Worm (Caenorhabditis elegans) whole organism, L2 larva: Measurements from ENCODE around the gene clp-9.

Experiments
- R02D3.7 ChIP-seq: fragments of 150-350 bp; optimal IDR thresholded peaks from 2 replicates; lab custom pipeline; 2014; ENCODE audit warnings: missing biosample characterization, missing genetic modification characterization
- ZK546.5 ChIP-seq: sonication (generic microtip); optimal IDR thresholded peaks from 2 replicates; lab custom pipeline; 2017; ENCODE audit warnings: missing biosample characterization, missing genetic modification characterization
- alr-1 ChIP-seq: fragments of 150-350 bp; optimal IDR thresholded peaks from 2 replicates; lab custom pipeline; 2014; ENCODE audit warnings: missing biosample characterization, missing genetic modification characterization
- aly-2 ChIP-seq: fragments of 150-350 bp; optimal IDR thresholded peaks from 2 replicates; lab custom pipeline; 2014; ENCODE audit warnings: missing biosample characterization, missing genetic modification characterization
- ceh-16 ChIP-seq: fragments of 150-350 bp; optimal IDR thresholded peaks from 2 replicates; lab custom pipeline; 2014; ENCODE audit warnings: missing biosample characterization, missing genetic modification characterization
- ceh-82 ChIP-seq: fragments of 150-350 bp; optimal IDR thresholded peaks from 2 replicates; lab custom pipeline; 2014; ENCODE audit warnings: missing biosample characterization, missing genetic modification characterization
- crh-2 ChIP-seq: sonication (generic microtip); optimal IDR thresholded peaks from 2 replicates; lab custom pipeline; 2017; ENCODE audit warnings: missing biosample characterization, missing genetic modification characterization
- dmd-4 ChIP-seq: sonication (generic microtip); optimal IDR thresholded peaks from 2 replicates; lab custom pipeline; 2017; ENCODE audit warnings: missing biosample characterization, missing genetic modification characterization
- egl-27 ChIP-seq: sonication (generic microtip); optimal IDR thresholded peaks from 3 replicates; lab custom pipeline; 2017; ENCODE audit warnings: missing biosample characterization, missing genetic modification reagents, missing genetic modification characterization
- elt-1 ChIP-seq: fragments of 150-350 bp; optimal IDR thresholded peaks from 2 replicates; lab custom pipeline; 2014; ENCODE audit warnings: missing biosample characterization, missing genetic modification characterization
- elt-3 ChIP-seq: sonication (generic microtip); optimal IDR thresholded peaks from 2 replicates; lab custom pipeline; 2017; ENCODE audit warnings: missing biosample characterization, missing genetic modification characterization
- fos-1 ChIP-seq: fragments of 150-350 bp; optimal IDR thresholded peaks from 2 replicates; lab custom pipeline; 2014; ENCODE audit warnings: missing biosample characterization, missing genetic modification characterization
- lin-11 ChIP-seq: fragments of 150-350 bp; sonication (generic microtip); optimal IDR thresholded peaks from 2 replicates; lab custom pipeline; 2014; ENCODE audit warnings: missing biosample characterization, missing genetic modification characterization, inconsistent platforms, mixed read lengths
- lin-13 ChIP-seq: fragments of 150-350 bp; optimal IDR thresholded peaks from 2 replicates; lab custom pipeline; 2014; ENCODE audit warnings: missing biosample characterization, missing genetic modification reagents, missing genetic modification characterization
- mab-5 ChIP-seq: fragments of 150-350 bp; optimal IDR thresholded peaks from 2 replicates; lab custom pipeline; 2014; ENCODE audit warnings: missing biosample characterization, missing genetic modification characterization
- mbf-1 ChIP-seq: sonication (generic microtip); optimal IDR thresholded peaks from 2 replicates; lab custom pipeline; 2017; ENCODE audit warnings: missing biosample characterization, missing genetic modification characterization
- mdl-1 ChIP-seq, 2 experiments: fragments of 150-350 bp in 1 of 2; sonication (generic microtip) in 1 of 2; optimal IDR thresholded peaks; 2 replicates each; lab custom pipeline; 2017; ENCODE audit warnings: missing biosample characterization in 2 of 2, missing genetic modification characterization in 2 of 2
- nhr-10 ChIP-seq: sonication (generic microtip); optimal IDR thresholded peaks from 2 replicates; lab custom pipeline; 2017; ENCODE audit warnings: missing biosample characterization, missing genetic modification characterization
- nhr-11 ChIP-seq: fragments of 150-350 bp; optimal IDR thresholded peaks from 2 replicates; lab custom pipeline; 2014; ENCODE audit warnings: missing biosample characterization, missing genetic modification characterization
- nhr-12 ChIP-seq: fragments of 150-350 bp; optimal IDR thresholded peaks from 2 replicates; lab custom pipeline; 2014; ENCODE audit warnings: missing biosample characterization, missing genetic modification characterization
- nhr-129 ChIP-seq: fragments of 150-350 bp; optimal IDR thresholded peaks from 2 replicates; lab custom pipeline; 2014; ENCODE audit warnings: missing biosample characterization, missing genetic modification characterization
- nhr-21 ChIP-seq: fragments of 150-350 bp; optimal IDR thresholded peaks from 2 replicates; lab custom pipeline; 2014; ENCODE audit warnings: missing biosample characterization, missing genetic modification characterization
- nhr-23 ChIP-seq: fragments of 150-350 bp; optimal IDR thresholded peaks from 2 replicates; lab custom pipeline; 2014; ENCODE audit warnings: missing biosample characterization, missing genetic modification reagents, missing genetic modification characterization
- nhr-25 ChIP-seq: fragments of 150-350 bp; sonication (generic microtip); optimal IDR thresholded peaks from 3 replicates; lab custom pipeline; 2014; ENCODE audit warnings: missing biosample characterization, missing genetic modification characterization
- skn-1 ChIP-seq: sonication (generic microtip); optimal IDR thresholded peaks from 2 replicates; lab custom pipeline; 2017; ENCODE audit warnings: missing biosample characterization, missing genetic modification characterization
- sma-3 ChIP-seq: sonication (generic microtip); optimal IDR thresholded peaks from 2 replicates; lab custom pipeline; 2016; ENCODE audit warnings: missing genetic modification reagents, missing genetic modification characterization, missing compliant biosample characterization
- sma-9 ChIP-seq, 2 experiments: fragments of 150-350 bp in 1 of 2; sonication (generic microtip) in 1 of 2; optimal IDR thresholded peaks; 2 replicates each; lab custom pipeline; 2014 to 2016; ENCODE audit warnings: missing genetic modification characterization in 2 of 2, mild to moderate bottlenecking in 1 of 2, missing biosample characterization in 1 of 2, missing compliant biosample characterization in 1 of 2, missing genetic modification reagents in 1 of 2, moderate library complexity in 1 of 2
- snpc-4 ChIP-seq: fragments of 150-350 bp; optimal IDR thresholded peaks from 2 replicates; lab custom pipeline; 2014; ENCODE audit warnings: missing biosample characterization, missing genetic modification characterization
- unc-39 ChIP-seq: fragments of 150-350 bp; optimal IDR thresholded peaks from 2 replicates; lab custom pipeline; 2014; ENCODE audit warnings: missing biosample characterization, missing genetic modification characterization
- unc-55 ChIP-seq: fragments of 150-350 bp; sonication (generic microtip); optimal IDR thresholded peaks from 3 replicates; lab custom pipeline; 2014; ENCODE audit warnings: missing biosample characterization, missing genetic modification reagents, missing genetic modification characterization
- zag-1 ChIP-seq: fragments of 150-350 bp; optimal IDR thresholded peaks from 2 replicates; lab custom pipeline; 2014; ENCODE audit warnings: missing biosample characterization, missing genetic modification characterization
- ztf-11 ChIP-seq: sonication (generic microtip); optimal IDR thresholded peaks from 2 replicates; lab custom pipeline; 2017; ENCODE audit warnings: missing biosample characterization, missing genetic modification characterization
- ztf-4 ChIP-seq: fragments of 150-350 bp; optimal IDR thresholded peaks from 2 replicates; lab custom pipeline; 2014; ENCODE audit warnings: missing biosample characterization, missing genetic modification characterization

clp-9 gene

DNA sequence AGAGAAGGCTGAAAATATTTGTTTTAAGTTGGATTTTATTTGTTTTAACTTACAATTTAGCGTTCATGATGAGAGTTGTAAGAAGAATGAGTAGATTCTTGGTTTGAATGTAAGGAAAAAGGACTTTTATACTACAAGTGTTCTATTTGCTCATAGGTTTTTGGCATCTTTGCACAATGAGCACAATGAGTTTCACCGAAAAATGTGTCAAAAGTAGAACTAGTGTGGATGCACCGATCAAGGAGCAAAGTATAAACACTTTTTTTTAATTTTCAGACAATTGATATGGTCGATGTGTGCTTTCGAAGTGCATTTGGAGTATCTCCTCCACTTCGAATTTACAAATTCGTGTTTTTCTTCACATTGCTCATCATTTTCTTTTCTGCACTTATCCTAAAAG is 20.3 kb upstream of the clp-9 start, which contains the start of gene fipr-11:
Gene fipr-11 (minus strand): TSS at position 101 of the 400 bp plus-strand sequence.
- TF ChIP-seq mab-5 (tag; lab: Kevin White, UChicago) (no peak), skn-1 (no peak), R02D3.7 (tag; lab: Kevin White, UChicago) (no peak), dmd-4 (tag; lab: Kevin White, UChicago) (no peak), nhr-21 (no peak), sma-9 (GFP tag; optimal IDR thresholded peaks at IDR 0.05; lab: Kevin White, UChicago) (no peak), sma-9 (tag; optimal IDR thresholded peaks at IDR 0.05; lab: Kevin White, UChicago) (no peak), unc-55 (no peak), zag-1 (tag; lab: Kevin White, UChicago) (no peak), aly-2 (tag; lab: Kevin White, UChicago) (no peak), sma-3 (GFP tag; lab: Kevin White, UChicago) (no peak), nhr-25 (no peak), unc-39 (tag; lab: Kevin White, UChicago) (no peak), ztf-4 (tag; lab: Kevin White, UChicago) (no peak), nhr-23 (tag; lab: Kevin White, UChicago) (no peak), ceh-82 (no peak), nhr-129 (no peak)
- TF ChIP-seq, all 48 proteins: peak for 0

DNA sequence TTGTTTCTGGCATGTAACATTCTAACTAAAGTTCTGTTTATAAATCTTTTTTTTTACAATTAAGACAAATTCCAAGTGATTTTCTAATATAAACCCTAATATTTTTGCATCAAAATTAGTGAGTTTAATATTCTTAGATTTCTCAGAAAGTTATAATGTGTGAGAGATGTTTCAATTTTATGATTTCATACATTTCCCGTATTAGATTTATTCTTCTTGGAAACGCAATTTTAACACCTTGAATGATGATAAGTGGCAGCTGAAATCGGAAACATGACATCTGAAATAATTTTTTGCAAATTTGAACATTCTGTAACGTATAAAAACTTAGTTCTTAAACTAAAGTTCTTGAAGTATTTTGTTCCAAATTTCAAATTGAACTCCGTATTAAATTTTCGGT is 15.4 kb upstream of the clp-9 start:
- no peak for TF ChIP-seq ceh-82
- no peak for TF ChIP-seq ZK546.5
- no peak for TF ChIP-seq nhr-12
- TF ChIP-seq lin-13 (GFP tag; lab: Kevin White, UChicago): no peak
- no peak for TF ChIP-seq nhr-21
- no peak for TF ChIP-seq egl-27 (tag; lab: Kevin White, UChicago)
- TF ChIP-seq mdl-1 (tag; optimal IDR thresholded peaks at IDR 0.05; lab: Kevin White, UChicago): no peak

DNA sequence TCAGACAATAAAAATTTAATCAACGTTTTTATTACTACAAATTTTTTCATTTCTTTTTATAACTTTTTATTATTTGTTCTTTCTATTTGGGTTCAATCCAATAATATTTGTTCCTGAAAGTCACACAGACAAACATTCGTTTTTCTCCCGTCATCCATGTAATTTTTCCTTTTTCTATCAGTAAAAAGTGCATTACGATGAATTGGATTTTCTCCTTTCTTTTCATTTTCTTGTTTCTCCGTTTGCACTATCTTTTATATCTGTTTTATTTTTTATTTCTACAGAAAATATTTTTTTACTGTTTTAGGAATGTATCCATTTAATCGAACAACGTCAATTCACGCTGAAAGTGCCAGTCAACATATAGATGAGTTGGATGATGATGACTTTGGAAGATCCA is 13.5 kb upstream of the clp-9 start, which contains the start of gene egl-47:
Gene egl-47 (plus strand): TSS at position 301 of the 400 bp plus-strand sequence.
- TF ChIP-seq nhr-11 (no peak), ceh-16 (tag; lab: Kevin White, UChicago) (no peak), lin-11 (tag; lab: Kevin White, UChicago) (no peak)

DNA sequence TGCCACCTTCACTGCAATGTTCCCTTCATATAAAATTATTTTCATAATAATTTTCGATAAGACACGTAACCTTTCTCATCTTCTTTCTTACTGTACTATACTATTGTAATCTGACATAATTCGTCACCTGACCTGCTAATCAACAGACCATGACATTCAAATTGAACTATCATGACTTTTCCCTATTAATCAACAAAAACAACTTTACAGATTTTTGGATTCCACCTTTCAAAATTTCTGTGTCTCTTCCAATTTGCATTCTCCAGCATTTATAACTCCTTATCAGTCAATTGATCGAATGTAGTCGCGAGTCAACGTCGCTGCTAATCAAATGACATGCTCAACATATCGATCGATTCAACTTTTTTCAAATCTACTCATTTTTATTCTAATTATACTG is 3.9 kb upstream of the clp-9 start, which contains the start of gene fshr-1:
Gene fshr-1 (plus strand): TSS at position 209 of the 400 bp plus-strand sequence.
- TF ChIP-seq crh-2: peak; percentile 30
- TF ChIP-seq lin-13 (GFP tag; lab: Kevin White, UChicago): no peak
- TF ChIP-seq fos-1: peak; percentile 57

DNA sequence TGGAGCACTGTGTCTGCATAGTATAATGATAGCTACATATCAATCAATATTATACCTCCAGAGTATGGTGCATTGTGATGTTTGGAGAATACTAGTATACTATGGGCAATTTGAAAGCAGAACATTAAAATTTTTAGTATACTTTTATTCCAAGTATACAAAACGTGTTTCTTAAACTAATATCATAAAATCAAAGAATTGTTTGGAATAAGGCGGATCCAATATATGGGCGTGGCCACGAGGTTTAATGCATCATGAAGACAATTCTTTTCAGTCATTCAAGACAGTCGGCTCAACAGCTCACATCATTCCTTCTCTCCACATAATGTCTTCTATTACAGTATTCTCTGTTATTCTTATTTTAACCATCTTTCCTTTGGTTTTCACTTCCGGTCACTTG is 5.9 kb downstream of the clp-9 start, which contains the start of gene sdz-31:
Gene sdz-31 (plus strand): TSS at position 301 of the 400 bp plus-strand sequence.
- TF ChIP-seq fos-1: no peak
- no peak for TF ChIP-seq nhr-10
- TF ChIP-seq crh-2: no peak
- TF ChIP-seq lin-13 (GFP tag; lab: Kevin White, UChicago): no peak
- TF ChIP-seq elt-1 (tag; lab: Kevin White, UChicago): no peak
- no peak for TF ChIP-seq elt-3
- TF ChIP-seq ztf-11 (tag; lab: Kevin White, UChicago): no peak
- TF ChIP-seq mbf-1: no peak
- no peak for TF ChIP-seq nhr-21
- TF ChIP-seq, all 48 proteins: peak for 0

DNA sequence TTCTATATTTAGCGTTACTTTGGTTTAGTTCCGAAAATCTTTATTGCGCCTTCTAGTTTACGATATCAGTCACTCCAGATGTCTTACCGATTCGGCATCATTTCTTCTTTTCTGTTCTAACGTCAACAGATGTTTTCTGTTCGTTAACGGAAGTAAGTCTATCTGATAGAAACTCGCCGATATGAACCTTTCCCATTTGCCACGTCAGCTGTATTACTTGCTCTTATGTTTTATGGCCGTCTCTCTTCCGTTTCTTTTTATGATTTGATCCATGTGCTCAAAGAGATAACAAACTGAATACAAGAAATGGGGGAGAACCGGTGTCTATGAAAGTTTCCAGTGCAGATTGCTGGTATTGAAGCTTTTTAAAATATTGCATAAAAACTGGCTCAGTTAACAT is 6.4 kb downstream of the clp-9 start, which contains the start of gene srab-26:
Gene srab-26 (minus strand): TSS at position 101 of the 400 bp plus-strand sequence.
- TF ChIP-seq sma-9 (GFP tag; optimal IDR thresholded peaks at IDR 0.05; lab: Kevin White, UChicago) (no peak), sma-9 (tag; optimal IDR thresholded peaks at IDR 0.05; lab: Kevin White, UChicago) (no peak)

DNA sequence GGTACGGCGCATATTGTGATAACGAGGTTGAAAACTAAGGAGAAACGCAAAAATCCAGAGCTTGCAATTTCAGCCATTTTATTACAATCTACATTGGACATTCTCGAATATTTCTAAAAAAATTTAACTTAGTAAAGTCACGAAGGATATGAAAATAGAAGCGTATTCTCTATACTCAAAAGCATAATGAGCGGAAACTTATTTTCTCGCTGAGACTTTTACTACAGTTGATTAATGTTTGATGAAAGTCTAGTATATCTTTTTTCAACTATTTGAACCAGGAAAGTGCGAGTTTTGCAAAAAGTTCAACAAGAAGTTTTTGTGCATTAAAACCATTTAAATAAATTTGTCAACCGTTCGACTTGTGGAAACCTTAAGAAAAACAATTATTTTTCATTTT is 14.4 kb downstream of the clp-9 start, which contains the start of gene srab-18:
Gene srab-18 (minus strand): TSS at position 101 of the 400 bp plus-strand sequence.
- no peak for TF ChIP-seq dmd-4 (tag; lab: Kevin White, UChicago)
- TF ChIP-seq alr-1 (tag; lab: Kevin White, UChicago): no peak
- TF ChIP-seq egl-27 (tag; lab: Kevin White, UChicago): no peak
- TF ChIP-seq nhr-21: no peak
- no peak for TF ChIP-seq snpc-4 (tag; lab: Kevin White, UChicago)
- TF ChIP-seq nhr-11: no peak
- TF ChIP-seq ceh-82: no peak
